Worm (Caenorhabditis elegans) whole organism, L4 larva: Measurements from ENCODE around the gene tps-2.

Experiments used
- daf-8 ChIP-seq: fragments of 200-800 bp; sonication (Bioruptor generic); IDR thresholded peaks from 2 replicates; pipeline ENCODE4 v1.3.6; 2022; ENCODE audit warnings: missing genetic modification characterization, missing compliant biosample characterization
- lsy-2 ChIP-seq, 2 experiments: fragments of 150-350 bp in 1 of 2; sonication (generic microtip) in 1 of 2; optimal IDR thresholded peaks; 2 replicates each; lab custom pipeline; 2014 to 2017; ENCODE audit warnings: missing biosample characterization in 2 of 2, missing genetic modification characterization in 2 of 2
- mdl-1 ChIP-seq, 2 experiments: fragments of 150-350 bp in 1 of 2; sonication (generic microtip) in 1 of 2; optimal IDR thresholded peaks; 2 replicates each; lab custom pipeline; 2014 to 2017; ENCODE audit warnings: missing biosample characterization in 2 of 2, missing genetic modification characterization in 2 of 2
- mxl-2 ChIP-seq: fragments of 200-800 bp; sonication (Bioruptor generic); conservative IDR thresholded peaks from 2 replicates; pipeline ENCODE4 v1.3.6; 2022; ENCODE audit warnings: missing genetic modification reagents, missing genetic modification characterization, missing compliant biosample characterization
- pqm-1 ChIP-seq: sonication (generic microtip); optimal IDR thresholded peaks from 2 replicates; lab custom pipeline; 2017; ENCODE audit warnings: missing biosample characterization, missing genetic modification characterization
- rbr-2 ChIP-seq: sonication (generic microtip); optimal IDR thresholded peaks from 2 replicates; lab custom pipeline; 2016; ENCODE audit warnings: missing genotype, missing genetic modification characterization, missing compliant biosample characterization

DNA sequence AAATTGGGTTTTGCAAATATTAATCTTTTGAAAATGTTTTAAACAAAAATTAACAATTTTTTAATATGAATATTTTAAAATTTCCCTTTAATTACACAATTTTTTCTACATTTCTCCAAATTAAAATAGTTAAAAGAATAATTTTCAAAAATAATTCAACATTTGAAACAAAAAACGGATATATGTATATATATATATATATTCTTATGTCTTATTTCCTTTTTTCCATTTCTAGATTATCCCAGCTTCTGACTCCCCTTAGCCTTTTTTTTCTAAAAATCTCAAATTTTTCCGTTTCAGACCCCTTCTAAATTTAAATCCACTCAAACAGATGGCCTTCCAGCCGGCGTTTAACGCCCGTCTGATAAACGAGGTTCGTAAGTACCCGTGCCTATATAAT lies 27.4 kb upstream of the tps-2 start, which contains the start of gene madf-5:
- TF ChIP-seq rbr-2 (tag; lab: Kevin White, UChicago) = no peak
- TF ChIP-seq mdl-1 (tag; optimal IDR thresholded peaks at IDR 0.05; lab: Kevin White, UChicago) = no peak
- no peak for TF ChIP-seq mxl-2 (GFP tag; lab: Robert Waterston, UW)
- TF ChIP-seq daf-8 (GFP tag; lab: Robert Waterston, UW) = no peak
- no peak for TF ChIP-seq pqm-1 (tag; lab: Kevin White, UChicago)
- TF ChIP-seq lsy-2 (tag; optimal IDR thresholded peaks at IDR 0.05; lab: Kevin White, UChicago) = no peak
